Worm (Caenorhabditis elegans) whole organism, L3 larva: ENCODE results near the gene smc-4.

Experiments
- R02D3.7 ChIP-seq: fragments of 150-350 bp; optimal IDR thresholded peaks from 2 replicates; lab custom pipeline; 2014; ENCODE audit warnings: missing biosample characterization, missing genetic modification characterization
- ceh-16 ChIP-seq: sonication (generic microtip); optimal IDR thresholded peaks from 2 replicates; lab custom pipeline; 2017; ENCODE audit warnings: missing biosample characterization, missing genetic modification characterization
- ceh-28 ChIP-seq: fragments of 150-350 bp; optimal IDR thresholded peaks from 2 replicates; lab custom pipeline; 2014; ENCODE audit warnings: missing biosample characterization, missing genetic modification reagents, missing genetic modification characterization
- ceh-82 ChIP-seq: fragments of 150-350 bp; optimal IDR thresholded peaks from 2 replicates; lab custom pipeline; 2014; ENCODE audit warnings: missing biosample characterization, missing genetic modification characterization
- ceh-9 ChIP-seq: sonication (generic microtip); optimal IDR thresholded peaks from 2 replicates; lab custom pipeline; 2018; ENCODE audit warnings: missing biosample characterization, missing genetic modification characterization
- egl-5 ChIP-seq: fragments of 150-350 bp; optimal IDR thresholded peaks from 2 replicates; lab custom pipeline; 2017; ENCODE audit warnings: missing biosample characterization, missing genetic modification reagents, missing genetic modification characterization, inconsistent platforms
- elt-1 ChIP-seq: fragments of 150-350 bp; optimal IDR thresholded peaks from 2 replicates; lab custom pipeline; 2014; ENCODE audit warnings: missing biosample characterization, missing genetic modification characterization
- elt-2 ChIP-seq: sonication (generic microtip); optimal IDR thresholded peaks from 2 replicates; lab custom pipeline; 2016; ENCODE audit warnings: missing genetic modification reagents, mild to moderate bottlenecking, missing genetic modification characterization, missing compliant biosample characterization
- fkh-10 ChIP-seq: sonication (generic microtip); optimal IDR thresholded peaks from 2 replicates; lab custom pipeline; 2017; ENCODE audit warnings: missing biosample characterization, missing genetic modification reagents, missing genetic modification characterization
- fos-1 ChIP-seq: fragments of 150-350 bp; optimal IDR thresholded peaks from 2 replicates; lab custom pipeline; 2014; ENCODE audit warnings: missing biosample characterization, missing genetic modification characterization
- hmg-11 ChIP-seq: sonication (generic microtip); optimal IDR thresholded peaks from 2 replicates; lab custom pipeline; 2016; ENCODE audit warnings: missing genetic modification characterization, missing compliant biosample characterization
- jun-1 ChIP-seq: fragments of 150-350 bp; optimal IDR thresholded peaks from 2 replicates; lab custom pipeline; 2014; ENCODE audit warnings: missing biosample characterization, missing genetic modification reagents, missing genetic modification characterization
- lin-15B ChIP-seq: fragments of 150-350 bp; optimal IDR thresholded peaks from 2 replicates; lab custom pipeline; 2014; ENCODE audit warnings: missing biosample characterization, missing genetic modification characterization
- lin-39 ChIP-seq: fragments of 150-350 bp; optimal IDR thresholded peaks from 2 replicates; lab custom pipeline; 2018; ENCODE audit warnings: missing biosample characterization, missing genetic modification reagents, missing genetic modification characterization
- lsy-12 ChIP-seq: sonication (generic microtip); optimal IDR thresholded peaks from 2 replicates; lab custom pipeline; 2016; ENCODE audit warnings: mild to moderate bottlenecking, missing genetic modification characterization, missing compliant biosample characterization
- mdl-1 ChIP-seq: fragments of 150-350 bp; optimal IDR thresholded peaks from 2 replicates; lab custom pipeline; 2014; ENCODE audit warnings: missing biosample characterization, missing genetic modification characterization
- mml-1 ChIP-seq: fragments of 150-350 bp; sonication (generic microtip); optimal IDR thresholded peaks from 3 replicates; lab custom pipeline; 2014; ENCODE audit warnings: missing biosample characterization, missing genetic modification characterization
- nfya-1 ChIP-seq: sonication (generic microtip); optimal IDR thresholded peaks from 2 replicates; lab custom pipeline; 2017; ENCODE audit warnings: missing genetic modification characterization, mild to moderate bottlenecking, missing compliant biosample characterization, antibody characterized with exemption, moderate library complexity; ENCODE audit not compliant: insufficient read depth
- nhr-12 ChIP-seq: fragments of 150-350 bp; optimal IDR thresholded peaks from 2 replicates; lab custom pipeline; 2014; ENCODE audit warnings: missing biosample characterization, missing genetic modification characterization
- nhr-23 ChIP-seq: fragments of 150-350 bp; optimal IDR thresholded peaks from 2 replicates; lab custom pipeline; 2014; ENCODE audit warnings: missing biosample characterization, missing genetic modification reagents, missing genetic modification characterization
- nhr-237 ChIP-seq: fragments of 150-350 bp; optimal IDR thresholded peaks from 2 replicates; lab custom pipeline; 2014; ENCODE audit warnings: missing biosample characterization, missing genetic modification characterization
- nhr-25 ChIP-seq: sonication (generic microtip); optimal IDR thresholded peaks from 2 replicates; lab custom pipeline; 2017; ENCODE audit warnings: missing biosample characterization, missing genetic modification characterization
- nhr-28 ChIP-seq: fragments of 150-350 bp; optimal IDR thresholded peaks from 2 replicates; lab custom pipeline; 2014; ENCODE audit warnings: missing biosample characterization, missing genetic modification characterization
- nhr-43 ChIP-seq: sonication (generic microtip); optimal IDR thresholded peaks from 2 replicates; lab custom pipeline; 2016; ENCODE audit warnings: mild to moderate bottlenecking, missing genetic modification characterization, missing compliant biosample characterization; ENCODE audit not compliant: poor library complexity, severe bottlenecking
- nhr-67 ChIP-seq: fragments of 150-350 bp; optimal IDR thresholded peaks from 2 replicates; lab custom pipeline; 2014; ENCODE audit warnings: missing biosample characterization, missing genetic modification characterization
- pha-4 ChIP-seq: fragments of 150-350 bp; optimal IDR thresholded peaks from 2 replicates; lab custom pipeline; 2014; ENCODE audit warnings: missing biosample characterization, missing genetic modification reagents, missing genetic modification characterization
- sea-2 ChIP-seq: fragments of 150-350 bp; sonication (generic microtip); optimal IDR thresholded peaks from 4 replicates; lab custom pipeline; 2014; ENCODE audit warnings: missing biosample characterization, missing genetic modification reagents, missing genetic modification characterization
- skn-1 ChIP-seq: fragments of 150-350 bp; optimal IDR thresholded peaks from 2 replicates; lab custom pipeline; 2014; ENCODE audit warnings: missing biosample characterization, missing genetic modification characterization
- snpc-4 ChIP-seq: fragments of 150-350 bp; optimal IDR thresholded peaks from 2 replicates; lab custom pipeline; 2014; ENCODE audit warnings: missing biosample characterization, missing genetic modification characterization
- unc-39 ChIP-seq: sonication (generic microtip); optimal IDR thresholded peaks from 4 replicates; lab custom pipeline; 2017; ENCODE audit warnings: missing biosample characterization, missing genetic modification characterization
- zag-1 ChIP-seq: fragments of 150-350 bp; optimal IDR thresholded peaks from 2 replicates; lab custom pipeline; 2014; ENCODE audit warnings: missing biosample characterization, missing genetic modification characterization
- ztf-4 ChIP-seq: fragments of 150-350 bp; optimal IDR thresholded peaks from 2 replicates; lab custom pipeline; 2014; ENCODE audit warnings: missing biosample characterization, missing genetic modification characterization

smc-4 gene

DNA sequence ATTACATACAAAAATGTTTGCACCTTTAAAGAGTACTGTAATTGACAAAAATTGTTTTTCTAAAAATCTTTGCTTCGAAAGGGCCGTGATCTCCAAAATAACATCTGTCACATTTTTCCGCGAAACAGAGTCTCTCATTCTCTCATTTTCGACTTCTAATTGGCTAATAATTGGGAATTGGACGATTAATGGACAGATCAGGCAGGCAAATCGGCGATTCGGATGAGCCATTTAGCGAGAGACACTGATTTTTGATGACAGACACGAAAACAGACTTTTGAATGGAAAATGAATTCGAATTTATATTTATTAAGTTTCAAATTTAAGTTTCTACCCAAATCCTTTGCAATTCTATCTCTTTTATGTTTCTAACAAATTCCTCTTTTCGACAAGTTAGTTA is 16.5 kb downstream of the smc-4 start:
- TF ChIP-seq nhr-67 (no peak), R02D3.7 (tag; lab: Kevin White, UChicago) (no peak), mdl-1 (tag; lab: Kevin White, UChicago) (no peak), ceh-16 (tag; lab: Kevin White, UChicago) (no peak), nhr-43 (no peak), egl-5 (tag; lab: Kevin White, UChicago) (peak; percentile 93)

DNA sequence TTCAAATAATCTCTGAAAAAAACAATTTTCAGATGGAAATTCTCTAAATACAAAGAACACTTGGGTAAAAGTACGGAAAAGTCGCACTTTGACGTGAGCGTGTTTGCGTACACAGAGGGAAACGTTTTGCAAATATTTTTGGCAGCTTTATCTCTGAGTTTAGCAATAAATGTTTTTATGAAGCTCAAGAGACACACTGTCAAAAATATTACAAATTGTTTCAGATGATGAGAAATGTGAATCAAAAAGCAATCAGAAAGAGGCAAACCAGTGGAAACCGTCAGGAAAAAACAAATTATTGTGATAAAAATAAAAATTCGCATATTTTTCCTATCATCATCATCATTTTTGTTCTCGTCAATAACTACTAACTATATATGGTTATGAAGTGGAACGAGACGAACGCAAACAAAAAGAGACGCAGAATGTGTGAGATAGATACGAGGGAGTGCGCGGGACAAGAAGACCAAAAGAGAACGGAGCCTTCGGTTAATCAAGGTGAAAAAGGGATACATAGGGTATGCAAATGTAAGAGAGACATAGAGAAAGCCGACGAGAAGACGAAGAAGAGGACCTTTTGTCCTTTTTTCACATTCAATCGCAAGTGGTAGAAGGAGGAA is 25.1 kb downstream of the smc-4 start, which contains the start of gene sel-2:
TSS of gene sel-2 (minus strand) at position 51 of the 620 bp plus-strand sequence.
- TF ChIP-seq nfya-1 (tag; lab: Kevin White, UChicago) (peak; percentile 36), nhr-43 (no peak), nhr-237 (tag; lab: Kevin White, UChicago) (no peak), hmg-11 (tag; lab: Kevin White, UChicago) (peak; percentile 61), nhr-25 (tag; lab: Kevin White, UChicago) (peak; percentile 39), pha-4 (tag; lab: Kevin White, UChicago) (peak; percentile 57), lin-15B (peak; percentile 0), snpc-4 (tag; lab: Kevin White, UChicago) (peak; percentile 65)

DNA sequence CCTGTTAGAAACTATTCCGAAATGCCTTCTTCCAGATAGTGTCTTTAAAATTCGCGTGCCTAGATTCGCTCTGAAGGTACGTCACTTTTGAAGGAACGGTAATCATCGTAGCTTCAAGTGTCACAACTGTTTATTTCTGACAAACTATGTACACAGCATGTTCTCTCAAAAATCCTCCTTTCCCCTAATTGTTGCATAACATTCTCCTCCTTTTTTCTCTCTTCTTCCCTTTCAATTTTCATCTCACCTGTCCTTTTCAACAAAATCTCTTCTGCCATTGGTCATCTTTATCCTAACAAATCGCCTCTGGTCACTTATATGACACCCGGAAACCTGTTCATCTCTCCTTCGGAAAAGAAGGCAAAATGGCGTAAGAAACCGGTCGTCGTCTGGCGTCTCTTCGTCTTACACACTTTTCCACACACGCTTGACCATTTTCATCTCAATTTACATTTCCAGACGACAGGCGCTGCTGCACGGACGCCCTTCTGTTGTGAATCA is 28.8 kb downstream of the smc-4 start, which contains the start of gene lips-3:
TSS of gene lips-3 (plus strand) at position 458 of the 501 bp plus-strand sequence.
- peak; percentile 77 for TF ChIP-seq nhr-25 (tag; lab: Kevin White, UChicago)
- no peak for TF ChIP-seq nhr-23 (tag; lab: Kevin White, UChicago)

DNA sequence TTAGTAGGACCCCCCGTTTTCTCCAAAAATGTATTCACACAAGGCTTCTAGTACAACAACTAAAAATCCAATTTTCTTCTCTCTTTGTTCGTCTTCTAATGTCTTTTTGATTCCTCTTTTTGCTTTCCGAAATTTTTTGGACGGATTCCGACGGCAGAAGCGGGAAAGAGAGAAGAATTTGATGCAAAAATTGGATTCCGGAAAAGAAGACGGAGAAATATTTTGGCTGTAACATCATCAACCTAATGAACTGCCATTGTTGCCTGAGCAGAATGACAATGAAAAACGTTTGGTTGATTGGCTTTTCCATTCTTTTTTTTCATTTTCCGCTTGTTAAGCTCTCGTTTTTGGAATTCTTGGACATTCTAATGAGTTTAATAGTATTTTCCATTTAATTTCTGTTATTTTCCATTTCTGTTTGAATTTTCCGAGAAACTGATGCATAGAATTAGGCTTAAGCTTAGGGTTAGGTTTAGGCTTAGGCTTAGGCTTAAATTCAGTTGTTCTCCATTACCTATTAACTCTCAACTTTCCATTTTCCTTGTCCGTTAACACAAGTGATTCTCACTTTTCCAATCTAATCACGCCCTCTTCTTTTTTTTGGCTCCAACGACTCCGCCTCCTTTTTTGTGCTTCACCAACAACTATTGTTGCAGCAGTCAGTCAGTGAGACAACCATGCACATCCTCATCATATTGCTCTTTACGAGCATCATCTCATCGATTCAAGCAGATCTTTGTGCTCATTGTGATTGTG is 35.3 kb downstream of the smc-4 start, which contains the start of gene lron-5:
TSS of gene lron-5 (plus strand) at position 655 of the 756 bp plus-strand sequence.
- TF ChIP-seq fkh-10 (GFP tag; lab: Kevin White, UChicago) (peak; percentile 60), nhr-237 (tag; lab: Kevin White, UChicago) (no peak)

DNA sequence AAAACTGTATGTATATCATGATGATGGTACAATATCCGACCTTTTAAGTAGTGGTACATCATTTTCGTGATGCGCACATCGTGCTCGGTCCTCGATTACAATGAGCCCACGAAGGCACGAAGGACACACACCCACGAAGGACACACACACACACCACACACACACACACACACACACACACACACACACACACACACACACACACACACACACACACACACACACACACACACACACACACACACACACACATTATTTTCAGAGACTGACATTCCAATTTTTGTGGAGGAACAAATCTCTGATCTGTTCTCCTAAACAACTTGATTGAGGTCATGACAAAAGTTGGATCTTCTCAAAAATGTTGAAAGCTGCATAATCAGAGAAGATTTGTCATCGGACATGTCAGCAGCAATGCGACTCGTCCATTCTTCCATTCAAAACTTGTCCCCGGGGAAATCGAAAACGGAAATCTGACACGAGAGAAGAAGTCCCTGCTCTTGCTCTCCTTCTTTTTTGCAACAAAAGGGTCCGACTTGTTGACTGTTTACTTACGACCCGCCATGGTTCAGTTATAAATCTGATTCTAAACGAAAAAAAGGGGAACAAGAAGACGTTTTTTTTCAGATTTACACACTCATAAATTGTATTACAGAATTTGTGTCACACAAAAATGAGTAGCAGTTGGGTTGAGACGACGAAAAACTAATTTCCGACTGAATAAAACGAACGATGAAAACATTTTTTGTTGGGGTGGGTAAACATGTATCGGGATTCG is 39.0 kb downstream of the smc-4 start:
- TF ChIP-seq lin-39 (tag; lab: Kevin White, UChicago) (no peak), unc-39 (tag; lab: Kevin White, UChicago) (no peak), fos-1 (tag; lab: Kevin White, UChicago) (no peak), fkh-10 (GFP tag; lab: Kevin White, UChicago) (peak; percentile 93), nhr-12 (tag; lab: Kevin White, UChicago) (no peak)

DNA sequence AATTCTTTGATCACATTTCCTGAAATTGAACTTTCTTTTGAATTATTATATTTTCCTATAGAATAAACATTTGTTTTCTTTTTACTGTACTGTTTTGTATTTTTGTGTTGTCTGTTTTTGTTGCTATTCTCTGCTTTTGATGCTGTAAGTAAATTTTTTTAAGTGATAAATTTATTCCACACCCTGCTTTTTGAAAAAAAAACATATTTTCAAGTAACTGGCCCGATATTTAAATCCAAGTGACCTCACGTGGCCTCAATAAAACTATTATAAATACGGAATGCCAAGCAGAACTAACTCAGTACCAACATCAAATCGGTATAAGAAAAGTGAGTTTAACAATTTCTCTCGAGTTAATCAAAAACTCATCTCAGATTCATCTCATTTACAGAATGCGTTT is 40.9 kb downstream of the smc-4 start, which contains the start of gene clec-151:
TSS of gene clec-151 (plus strand) at position 301 of the 400 bp plus-strand sequence.
- no peak for TF ChIP-seq nhr-43
- TF ChIP-seq ceh-82: no peak
- no peak for TF ChIP-seq sea-2 (GFP tag; lab: Kevin White, UChicago)
- no peak for TF ChIP-seq skn-1 (tag; lab: Kevin White, UChicago)
- TF ChIP-seq unc-39 (tag; lab: Kevin White, UChicago): no peak
- no peak for TF ChIP-seq ceh-9 (tag; lab: Kevin White, UChicago)
- TF ChIP-seq elt-2: no peak
- no peak for TF ChIP-seq elt-1 (tag; lab: Kevin White, UChicago)
- no peak for TF ChIP-seq egl-5 (tag; lab: Kevin White, UChicago)
- no peak for TF ChIP-seq lin-39 (tag; lab: Kevin White, UChicago)
- TF ChIP-seq zag-1 (tag; lab: Kevin White, UChicago): no peak
- no peak for TF ChIP-seq hmg-11 (tag; lab: Kevin White, UChicago)
- TF ChIP-seq lsy-12: no peak
- no peak for TF ChIP-seq jun-1 (tag; lab: Kevin White, UChicago)
- no peak for TF ChIP-seq mml-1
- no peak for TF ChIP-seq nhr-28 (tag; lab: Kevin White, UChicago)
- no peak for TF ChIP-seq ztf-4 (tag; lab: Kevin White, UChicago)
- TF ChIP-seq ceh-28: no peak
- no peak for TF ChIP-seq nfya-1 (tag; lab: Kevin White, UChicago)
- no peak for TF ChIP-seq nhr-23 (tag; lab: Kevin White, UChicago)
